Worm (Caenorhabditis elegans) whole organism, midembryonic: ENCODE measurements around the gene R10H10.3.

Experiments used
- T22C8.4 ChIP-seq: fragments of 200-800 bp; sonication (Bioruptor generic); IDR thresholded peaks from 2 replicates; pipeline ENCODE4 v1.3.6; 2022; ENCODE audit warnings: missing genetic modification characterization, missing compliant biosample characterization
- cog-1 ChIP-seq: sonication (generic microtip); optimal IDR thresholded peaks from 2 replicates; lab custom pipeline; 2016; ENCODE audit warnings: missing genetic modification characterization, missing compliant biosample characterization
- flt-1 ChIP-seq: fragments of 200-800 bp; sonication (Bioruptor generic); IDR thresholded peaks from 2 replicates; pipeline ENCODE4 v1.3.6; 2022; ENCODE audit warnings: missing genetic modification characterization, missing compliant biosample characterization
- klf-2 ChIP-seq: fragments of 200-800 bp; sonication (Bioruptor generic); conservative IDR thresholded peaks from 2 replicates; pipeline ENCODE4 v1.3.6; 2022; ENCODE audit warnings: missing genetic modification reagents, missing genetic modification characterization, missing compliant biosample characterization
- med-1 ChIP-seq: sonication (generic microtip); optimal IDR thresholded peaks from 2 replicates; lab custom pipeline; 2017; ENCODE audit warnings: missing genetic modification characterization, mild to moderate bottlenecking, missing compliant biosample characterization, antibody characterized with exemption, missing genetic modification reagents; ENCODE audit not compliant: insufficient read depth
- ref-1 ChIP-seq: fragments of 200-800 bp; sonication (Bioruptor generic); conservative IDR thresholded peaks from 2 replicates; pipeline ENCODE4 v1.3.6; 2022; ENCODE audit warnings: missing genetic modification reagents, missing genetic modification characterization, missing compliant biosample characterization
- tab-1 ChIP-seq: fragments of 200-800 bp; sonication (Bioruptor generic); IDR thresholded peaks from 2 replicates; pipeline ENCODE4 v1.3.6; 2022; ENCODE audit warnings: missing genetic modification characterization, missing compliant biosample characterization
- ztf-23 ChIP-seq: fragments of 200-800 bp; sonication (Bioruptor generic); IDR thresholded peaks from 2 replicates; pipeline ENCODE4 v1.3.6; 2022; ENCODE audit warnings: missing genetic modification reagents, missing genetic modification characterization, missing compliant biosample characterization
- ztf-29 ChIP-seq: fragments of 200-800 bp; sonication (Bioruptor generic); IDR thresholded peaks from 2 replicates; pipeline ENCODE4 v1.3.6; 2022; ENCODE audit warnings: missing genetic modification reagents, missing genetic modification characterization, missing compliant biosample characterization

The R10H10.3 gene

ce11 chrIV:10413828-10414227 lies 25.5 kb downstream of the R10H10.3 start, which contains the start of gene R10H10.7:
TSS of gene R10H10.7 (minus strand) at chrIV:10413928.
- TF ChIP-seq cog-1: no peak
- no peak for TF ChIP-seq ref-1
- TF ChIP-seq T22C8.4 (GFP tag; lab: Robert Waterston, UW): no peak
- no peak for TF ChIP-seq tab-1
- TF ChIP-seq flt-1 (GFP tag; lab: Robert Waterston, UW): no peak
- no peak for TF ChIP-seq ztf-29
- TF ChIP-seq klf-2: no peak
- no peak for TF ChIP-seq med-1 (GFP tag; lab: Kevin White, UChicago)
- TF ChIP-seq ztf-23 (GFP tag; lab: Robert Waterston, UW): no peak

ce11 chrIV:10417781-10418180 lies 29.5 kb downstream of the R10H10.3 start, which contains the start of gene F13B12.6:
TSS of gene F13B12.6 (minus strand) at chrIV:10417881.
- TF ChIP-seq T22C8.4 (GFP tag; lab: Robert Waterston, UW) (no peak), cog-1 (no peak), med-1 (GFP tag; lab: Kevin White, UChicago) (no peak)

- no peak for TF ChIP-seq klf-2
- no peak for TF ChIP-seq tab-1
- TF ChIP-seq ztf-29: no peak
- TF ChIP-seq med-1 (GFP tag; lab: Kevin White, UChicago): no peak
- no peak for TF ChIP-seq ref-1
- TF ChIP-seq ztf-23 (GFP tag; lab: Robert Waterston, UW): no peak
- TF ChIP-seq flt-1 (GFP tag; lab: Robert Waterston, UW): no peak
- TF ChIP-seq cog-1: no peak
- TF ChIP-seq T22C8.4 (GFP tag; lab: Robert Waterston, UW): no peak
These were observed 31.6 kb downstream of the R10H10.3 start for ce11 chrIV:10419896-10420295.

DNA sequence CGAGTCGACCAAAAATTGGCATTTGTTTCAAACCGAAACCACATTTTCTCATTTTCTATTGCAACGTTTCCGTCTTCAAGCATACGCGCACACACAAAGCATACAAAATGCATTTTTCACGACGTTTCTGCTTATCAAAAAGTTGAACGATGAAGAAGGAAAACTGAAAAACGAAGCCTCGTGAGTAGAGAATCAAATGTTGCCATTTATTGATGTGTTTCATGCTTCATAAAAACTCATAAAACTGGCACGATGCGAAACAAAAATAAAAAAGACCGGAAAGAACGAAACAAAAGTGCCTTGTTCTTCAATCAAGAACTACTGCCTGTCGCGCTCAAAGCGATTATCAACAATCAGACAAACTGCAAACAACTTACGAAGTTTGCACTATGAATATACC lies 32.1 kb downstream of the R10H10.3 start:
- no peak for TF ChIP-seq ztf-23 (GFP tag; lab: Robert Waterston, UW)

DNA sequence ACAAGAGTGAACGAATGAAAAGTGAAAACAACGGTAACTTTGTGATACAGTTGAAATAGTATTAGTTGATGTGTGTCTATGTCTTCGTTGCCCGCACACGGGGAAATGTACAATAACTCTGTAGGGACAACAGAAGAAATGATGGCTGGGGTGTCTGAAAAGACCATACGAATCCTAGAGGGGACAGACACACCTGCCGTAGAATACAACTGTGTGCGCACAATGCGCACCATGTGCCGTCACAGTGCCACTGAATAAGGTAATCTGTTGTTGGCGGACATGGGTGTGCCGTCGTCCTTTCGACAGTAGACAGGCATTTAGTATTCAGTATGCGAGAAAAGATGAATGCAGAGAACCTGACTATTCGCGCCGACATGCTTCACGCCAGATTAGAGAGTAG lies 33.0 kb downstream of the R10H10.3 start:
- TF ChIP-seq ref-1 (no peak), cog-1 (no peak), ztf-29 (no peak), ztf-23 (GFP tag; lab: Robert Waterston, UW) (no peak), flt-1 (GFP tag; lab: Robert Waterston, UW) (no peak), T22C8.4 (GFP tag; lab: Robert Waterston, UW) (no peak), med-1 (GFP tag; lab: Kevin White, UChicago) (no peak), klf-2 (no peak), tab-1 (no peak)

DNA sequence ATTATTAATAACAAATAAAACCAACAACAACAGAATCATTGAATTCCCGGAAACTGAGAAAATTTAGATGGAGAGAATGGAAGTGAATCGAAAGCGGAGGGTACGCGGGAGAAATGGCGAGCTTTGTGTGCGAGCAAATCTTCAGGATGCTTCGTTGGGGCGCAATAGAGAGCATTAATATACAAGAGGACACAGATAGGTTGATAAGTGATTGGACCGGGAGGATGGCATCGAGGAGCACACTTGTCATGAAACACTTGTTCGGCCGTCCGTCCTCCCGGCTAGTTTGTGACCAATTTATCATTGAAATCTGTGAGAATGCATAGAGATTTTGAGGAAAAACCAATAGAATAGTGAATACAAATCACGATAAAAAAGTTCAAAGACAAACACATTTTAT lies 33.9 kb downstream of the R10H10.3 start:
- TF ChIP-seq T22C8.4 (GFP tag; lab: Robert Waterston, UW) (no peak), flt-1 (GFP tag; lab: Robert Waterston, UW) (no peak), ztf-29 (no peak), cog-1 (no peak), med-1 (GFP tag; lab: Kevin White, UChicago) (no peak), klf-2 (no peak), ref-1 (no peak)

DNA sequence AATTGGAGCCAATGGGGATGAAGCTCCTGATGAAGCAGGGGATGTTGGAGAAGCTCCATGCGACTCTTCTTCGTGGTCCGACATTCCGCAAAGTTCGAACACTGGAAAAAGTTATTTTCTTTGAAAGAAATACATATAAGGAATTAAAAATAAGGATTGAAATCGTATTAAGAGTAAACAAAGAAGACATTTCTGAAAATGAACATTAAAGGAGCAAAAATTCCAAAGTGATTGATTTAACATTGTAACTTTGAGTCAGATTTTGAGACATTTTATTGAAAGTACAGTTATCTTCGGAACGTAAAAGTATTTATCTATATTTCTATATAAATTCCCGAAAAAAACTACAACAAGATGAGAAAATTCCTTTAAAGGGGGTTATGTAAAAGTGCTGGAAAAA lies 36.2 kb downstream of the R10H10.3 start, which contains the start of gene F13B12.1:
Gene F13B12.1, minus strand, starts transcription at position 101 of the 400 bp plus-strand sequence.
- no peak for TF ChIP-seq tab-1
- TF ChIP-seq ztf-29: no peak
- no peak for TF ChIP-seq T22C8.4 (GFP tag; lab: Robert Waterston, UW)
- TF ChIP-seq ztf-23 (GFP tag; lab: Robert Waterston, UW): no peak
- no peak for TF ChIP-seq med-1 (GFP tag; lab: Kevin White, UChicago)
- TF ChIP-seq cog-1: no peak
- TF ChIP-seq flt-1 (GFP tag; lab: Robert Waterston, UW): no peak
- TF ChIP-seq klf-2: no peak
- TF ChIP-seq ref-1: no peak

DNA sequence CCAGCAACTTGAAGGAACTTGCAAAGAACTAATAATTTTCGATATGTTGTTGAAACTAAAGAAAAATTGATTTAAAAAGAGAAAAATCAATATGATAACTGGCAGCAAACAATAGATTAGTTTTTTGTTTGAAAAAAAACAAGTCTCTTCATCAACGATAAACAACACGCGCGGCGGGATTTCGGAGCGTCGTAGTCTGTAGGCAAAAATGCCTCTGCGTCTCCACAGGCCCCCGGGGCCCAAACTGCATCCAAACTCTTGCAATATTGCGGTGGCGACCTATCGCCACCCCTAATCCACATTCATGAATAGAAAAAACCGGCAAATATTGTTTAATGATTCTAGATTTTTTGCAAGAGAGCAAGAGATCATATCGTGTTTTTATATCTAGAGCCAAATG lies 36.8 kb downstream of the R10H10.3 start:
- TF ChIP-seq T22C8.4 (GFP tag; lab: Robert Waterston, UW) (no peak), ztf-29 (no peak), ref-1 (no peak), klf-2 (no peak), flt-1 (GFP tag; lab: Robert Waterston, UW) (no peak), cog-1 (no peak), tab-1 (no peak), med-1 (GFP tag; lab: Kevin White, UChicago) (no peak), ztf-23 (GFP tag; lab: Robert Waterston, UW) (no peak)

DNA sequence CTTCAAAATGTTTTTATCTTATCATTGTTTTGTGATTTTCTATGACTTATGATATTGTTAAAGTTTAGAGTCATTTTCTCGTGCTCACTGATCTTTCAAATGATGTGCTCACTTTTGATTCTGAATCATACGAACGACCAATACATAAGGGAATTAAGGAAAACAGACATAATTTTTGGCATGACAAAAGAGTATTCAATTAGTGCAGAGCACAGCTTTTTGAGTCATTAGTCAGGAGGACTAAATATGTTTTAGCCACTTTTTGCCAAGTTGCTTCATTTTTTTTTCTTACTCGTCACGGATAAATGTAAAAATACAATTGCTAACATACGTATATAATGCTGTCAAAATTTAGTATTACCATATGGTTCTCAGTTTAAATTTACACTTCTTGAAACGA lies 40.8 kb downstream of the R10H10.3 start, which contains the start of gene F13B12.2:
Gene F13B12.2, minus strand, starts transcription at position 2 of the 400 bp plus-strand sequence.
- TF ChIP-seq ztf-29 (no peak), flt-1 (GFP tag; lab: Robert Waterston, UW) (no peak), ztf-23 (GFP tag; lab: Robert Waterston, UW) (no peak), T22C8.4 (GFP tag; lab: Robert Waterston, UW) (no peak), klf-2 (no peak), ref-1 (no peak), cog-1 (no peak), med-1 (GFP tag; lab: Kevin White, UChicago) (no peak), tab-1 (no peak)

DNA sequence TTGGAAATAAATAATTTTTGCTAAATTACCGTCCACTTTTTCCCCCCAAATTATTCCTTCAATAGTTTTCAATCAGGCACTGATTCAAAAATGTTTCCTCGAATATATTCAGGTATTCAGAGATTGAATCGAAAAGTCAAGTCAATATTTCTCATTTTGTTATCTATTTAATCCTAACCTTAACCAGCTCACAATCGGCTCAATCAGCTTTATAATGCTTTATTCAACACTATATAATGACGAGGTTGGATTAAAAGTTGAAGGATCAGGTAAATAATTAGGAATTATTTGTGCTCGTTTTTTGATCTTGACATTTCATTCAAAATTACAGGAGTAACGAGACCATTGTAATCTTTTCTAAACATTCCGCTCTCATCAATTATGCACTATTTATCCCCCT lies 42.2 kb downstream of the R10H10.3 start:
- TF ChIP-seq ref-1 (no peak), ztf-23 (GFP tag; lab: Robert Waterston, UW) (no peak), ztf-29 (no peak), flt-1 (GFP tag; lab: Robert Waterston, UW) (no peak), klf-2 (no peak), med-1 (GFP tag; lab: Kevin White, UChicago) (no peak), T22C8.4 (GFP tag; lab: Robert Waterston, UW) (no peak), cog-1 (no peak), tab-1 (no peak)

ce11 chrIV:10436401-10436800 lies 48.1 kb downstream of the R10H10.3 start, which contains the start of gene ins-1:
TSS of gene ins-1 (plus strand) at chrIV:10436701.
- TF ChIP-seq T22C8.4 (GFP tag; lab: Robert Waterston, UW) (no peak), ref-1 (no peak), flt-1 (GFP tag; lab: Robert Waterston, UW) (no peak), cog-1 (no peak), ztf-29 (no peak)
